Fruit fly (Drosophila melanogaster): ENCODE measurements around the gene CG34453.

DNA sequence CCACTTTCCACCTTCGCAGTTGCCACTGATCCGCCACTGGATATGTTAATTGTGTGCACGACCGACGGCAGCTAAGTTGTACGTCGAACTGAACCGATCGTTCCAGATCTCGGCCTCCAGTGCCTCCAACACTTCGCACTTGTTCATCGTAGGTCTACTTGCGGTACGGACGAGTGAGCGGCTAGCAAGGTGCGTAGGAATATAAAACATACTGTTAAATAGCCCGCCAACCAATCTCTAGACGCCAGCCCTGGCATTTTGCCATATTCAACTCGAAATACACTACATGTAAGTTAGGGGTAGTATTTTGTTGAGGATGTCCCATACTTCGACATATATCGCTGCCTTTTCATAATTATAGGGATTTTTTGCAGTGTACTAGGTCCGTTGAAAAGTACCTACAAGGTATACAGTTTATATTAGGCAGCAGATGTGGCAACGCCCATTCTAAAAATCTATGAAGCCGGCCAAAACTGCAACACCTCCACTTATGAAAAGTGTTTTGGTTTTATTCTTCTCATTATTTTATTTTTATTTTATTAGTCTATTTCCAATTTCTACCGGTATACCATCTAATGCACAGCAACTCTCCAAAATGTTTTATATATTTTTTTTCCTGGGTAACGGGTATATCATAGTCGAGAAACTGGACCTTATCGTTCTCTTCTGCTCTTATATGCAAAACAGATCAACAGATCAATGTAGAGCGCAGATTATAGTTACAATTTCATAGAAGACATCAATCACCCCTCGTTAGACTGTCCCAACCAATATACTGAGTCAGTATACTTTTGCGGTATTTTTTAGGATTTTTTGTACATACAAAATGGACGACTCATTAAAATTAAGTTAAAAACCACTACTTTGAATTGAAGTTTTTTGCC, 9.9 kb downstream of the CG34453 start, which contains the start of the genes pyx and CG33229:
- TF ChIP-seq insv (optimal IDR thresholded peaks at IDR 0.05) (no peak), Myc (optimal IDR thresholded peaks at IDR 0.05) (no peak), psq (optimal IDR thresholded peaks at IDR 0.05) (no peak)

Data from Kc167 (cell line).